Fruit fly (Drosophila melanogaster) whole organism, prepupa: ENCODE results near the gene Nuf2.

Experiments used
- Blimp-1 ChIP-seq: fragments of 200-800 bp; sonication (Bioruptor generic); optimal IDR thresholded peaks from 3 replicates; lab custom pipeline; 2017; ENCODE audit warnings: missing biosample characterization, missing genetic modification characterization, mild to moderate bottlenecking, moderate library complexity, missing genetic modification reagents
- CG10631 ChIP-seq: fragments of 200-800 bp; sonication (Bioruptor generic); optimal IDR thresholded peaks from 2 replicates; lab custom pipeline; 2016; ENCODE audit warnings: missing biosample characterization, missing genetic modification characterization
- CG10669 ChIP-seq: fragments of 200-800 bp; sonication (Bioruptor generic); optimal IDR thresholded peaks from 3 replicates; lab custom pipeline; 2018; ENCODE audit warnings: missing biosample characterization, mild to moderate bottlenecking, missing genetic modification characterization, moderate library complexity
- CG11762 ChIP-seq: fragments of 200-800 bp; sonication (Bioruptor generic); optimal IDR thresholded peaks from 3 replicates; lab custom pipeline; 2016; ENCODE audit warnings: missing biosample characterization, missing genetic modification characterization; ENCODE audit not compliant: insufficient read depth
- CG11902 ChIP-seq: fragments of 200-800 bp; sonication (Bioruptor generic); optimal IDR thresholded peaks from 3 replicates; lab custom pipeline; 2016; ENCODE audit warnings: missing biosample characterization, missing genetic modification characterization
- CG16779 ChIP-seq: fragments of 200-800 bp; sonication (Bioruptor generic); optimal IDR thresholded peaks from 3 replicates; lab custom pipeline; 2017; ENCODE audit warnings: missing biosample characterization, mild to moderate bottlenecking, missing genetic modification characterization
- CG3032 ChIP-seq: fragments of 200-800 bp; optimal IDR thresholded peaks from 2 replicates; lab custom pipeline; 2019; ENCODE audit warnings: missing biosample characterization, mild to moderate bottlenecking, missing genetic modification characterization, moderate library complexity
- CG31627 ChIP-seq: fragments of 200-800 bp; sonication (Bioruptor generic); optimal IDR thresholded peaks from 3 replicates; lab custom pipeline; 2016; ENCODE audit warnings: missing biosample characterization, missing genetic modification characterization
- CG32006 ChIP-seq: fragments of 200-800 bp; sonication (Bioruptor generic); optimal IDR thresholded peaks from 3 replicates; lab custom pipeline; 2017; ENCODE audit warnings: missing biosample characterization, mild to moderate bottlenecking, missing genetic modification characterization
- CG34406 ChIP-seq: fragments of 200-800 bp; sonication (Bioruptor generic); optimal IDR thresholded peaks from 3 replicates; lab custom pipeline; 2016; ENCODE audit warnings: missing biosample characterization, missing genetic modification characterization
- CG3919 ChIP-seq: fragments of 200-800 bp; sonication (Bioruptor generic); optimal IDR thresholded peaks from 3 replicates; lab custom pipeline; 2016; ENCODE audit warnings: missing biosample characterization, missing genetic modification characterization
- CG4318 ChIP-seq: fragments of 200-800 bp; sonication (Bioruptor generic); optimal IDR thresholded peaks from 3 replicates; lab custom pipeline; 2017; ENCODE audit warnings: missing biosample characterization, mild to moderate bottlenecking, missing genetic modification characterization
- CG6163 ChIP-seq: fragments of 200-800 bp; sonication (Bioruptor generic); IDR thresholded peaks from 3 replicates; pipeline ENCODE4 v1.3.6; 2022; ENCODE audit warnings: missing biosample characterization, missing genetic modification characterization
- CG6276 ChIP-seq: fragments of 200-800 bp; sonication (Bioruptor generic); optimal IDR thresholded peaks from 2 replicates; lab custom pipeline; 2017; ENCODE audit warnings: missing biosample characterization, mild to moderate bottlenecking, missing genetic modification characterization
- CG6808 ChIP-seq: fragments of 200-800 bp; sonication (Bioruptor generic); optimal IDR thresholded peaks from 3 replicates; lab custom pipeline; 2017; ENCODE audit warnings: missing biosample characterization, missing genetic modification characterization, mild to moderate bottlenecking, moderate library complexity, missing genetic modification reagents
- CG8119 ChIP-seq: fragments of 200-800 bp; sonication (Bioruptor generic); IDR thresholded peaks from 3 replicates; pipeline ENCODE4 v1.3.6; 2022; ENCODE audit warnings: missing biosample characterization, missing genetic modification characterization
- CG8319 ChIP-seq: fragments of 200-800 bp; sonication (Bioruptor generic); optimal IDR thresholded peaks from 3 replicates; lab custom pipeline; 2016; ENCODE audit warnings: missing biosample characterization, missing genetic modification characterization
- CG8632 ChIP-seq: fragments of 200-800 bp; sonication (Bioruptor generic); optimal IDR thresholded peaks from 3 replicates; lab custom pipeline; 2016; ENCODE audit warnings: missing biosample characterization, missing genetic modification characterization
- CG9139 ChIP-seq: fragments of 200-800 bp; sonication (Bioruptor generic); optimal IDR thresholded peaks from 3 replicates; lab custom pipeline; 2017; ENCODE audit warnings: missing biosample characterization, mild to moderate bottlenecking, missing genetic modification characterization
- Eip75B ChIP-seq: fragments of 200-800 bp; sonication (Bioruptor generic); optimal IDR thresholded peaks from 3 replicates; lab custom pipeline; 2016; ENCODE audit warnings: missing biosample characterization, missing genetic modification characterization
- Eip78C ChIP-seq: fragments of 200-800 bp; sonication (Bioruptor generic); peaks from one replicate; lab custom pipeline; 2016; ENCODE audit warnings: missing biosample characterization, missing genetic modification characterization
- Eip93F ChIP-seq: fragments of 200-800 bp; sonication (Bioruptor generic); optimal IDR thresholded peaks from 2 replicates; lab custom pipeline; 2016; ENCODE audit warnings: missing biosample characterization, mild to moderate bottlenecking, missing genetic modification characterization
- Ets21C ChIP-seq: fragments of 200-800 bp; sonication (Bioruptor generic); optimal IDR thresholded peaks from 3 replicates; lab custom pipeline; 2016; ENCODE audit warnings: missing biosample characterization, missing genetic modification characterization
- Ets96B ChIP-seq: fragments of 200-800 bp; optimal IDR thresholded peaks from 2 replicates; lab custom pipeline; 2019; ENCODE audit warnings: missing biosample characterization, mild to moderate bottlenecking, missing genetic modification characterization, moderate library complexity
- Gug ChIP-seq: fragments of 200-800 bp; sonication (Bioruptor generic); IDR thresholded peaks from 2 replicates; pipeline ENCODE4 v1.3.6; 2022; ENCODE audit warnings: missing biosample characterization, missing genetic modification characterization
- Hr38 ChIP-seq: sonication (Bioruptor generic); optimal IDR thresholded peaks from 2 replicates; lab custom pipeline; 2016; ENCODE audit warnings: missing biosample characterization, missing genetic modification characterization
- Hr39 ChIP-seq: fragments of 200-800 bp; sonication (Bioruptor generic); optimal IDR thresholded peaks from 2 replicates; lab custom pipeline; 2016; ENCODE audit warnings: missing biosample characterization, missing genetic modification characterization
- Lpt ChIP-seq: fragments of 200-800 bp; sonication (Bioruptor generic); optimal IDR thresholded peaks from 3 replicates; lab custom pipeline; 2016; ENCODE audit warnings: missing biosample characterization, missing genetic modification characterization
- Met ChIP-seq: fragments of 200-800 bp; sonication (Bioruptor generic); optimal IDR thresholded peaks from 3 replicates; lab custom pipeline; 2016; ENCODE audit warnings: missing biosample characterization, missing genetic modification characterization
- OdsH ChIP-seq: fragments of 200-800 bp; sonication (Bioruptor generic); optimal IDR thresholded peaks from 3 replicates; lab custom pipeline; 2016; ENCODE audit warnings: missing biosample characterization, missing genetic modification characterization
- Smox ChIP-seq: fragments of 200-800 bp; sonication (Bioruptor generic); optimal IDR thresholded peaks from 3 replicates; lab custom pipeline; 2016; ENCODE audit warnings: missing biosample characterization, missing genetic modification characterization
- Sox102F ChIP-seq: fragments of 200-800 bp; sonication (Bioruptor generic); optimal IDR thresholded peaks from 2 replicates; lab custom pipeline; 2016; ENCODE audit warnings: missing biosample characterization, mild to moderate bottlenecking, missing genetic modification characterization
- Sox14 ChIP-seq: fragments of 200-800 bp; sonication (Bioruptor generic); optimal IDR thresholded peaks from 3 replicates; lab custom pipeline; 2016; ENCODE audit warnings: missing biosample characterization, missing genetic modification characterization
- Sox15 ChIP-seq: fragments of 200-800 bp; sonication (Bioruptor generic); optimal IDR thresholded peaks from 3 replicates; lab custom pipeline; 2016; ENCODE audit warnings: missing biosample characterization, missing genetic modification characterization
- achi ChIP-seq: fragments of 200-800 bp; sonication (Bioruptor generic); optimal IDR thresholded peaks from 3 replicates; lab custom pipeline; 2016; ENCODE audit warnings: missing biosample characterization, missing genetic modification characterization
- acj6 ChIP-seq: fragments of 200-800 bp; sonication (Bioruptor generic); optimal IDR thresholded peaks from 3 replicates; lab custom pipeline; 2016; ENCODE audit warnings: missing biosample characterization, missing genetic modification characterization
- cyc ChIP-seq: fragments of 200-800 bp; sonication (Bioruptor generic); optimal IDR thresholded peaks from 3 replicates; lab custom pipeline; 2016; ENCODE audit warnings: missing biosample characterization, missing genetic modification characterization
- dac ChIP-seq: fragments of 200-800 bp; sonication (Bioruptor generic); optimal IDR thresholded peaks from 2 replicates; lab custom pipeline; 2017; ENCODE audit warnings: missing biosample characterization, mild to moderate bottlenecking, missing genetic modification characterization
- dsx ChIP-seq: fragments of 200-800 bp; optimal IDR thresholded peaks from 3 replicates; lab custom pipeline; 2019; ENCODE audit warnings: missing biosample characterization, mild to moderate bottlenecking, missing genetic modification characterization, moderate library complexity; ENCODE audit not compliant: poor library complexity, severe bottlenecking
- eg ChIP-seq: fragments of 200-800 bp; sonication (Bioruptor generic); IDR thresholded peaks from 3 replicates; pipeline ENCODE4 v1.3.6; 2022; ENCODE audit warnings: missing biosample characterization, missing genetic modification characterization
- esn ChIP-seq: fragments of 200-800 bp; sonication (Bioruptor generic); optimal IDR thresholded peaks from 2 replicates; lab custom pipeline; 2016; ENCODE audit warnings: missing biosample characterization, mild to moderate bottlenecking, missing genetic modification characterization, moderate library complexity
- fd59A ChIP-seq: fragments of 200-800 bp; sonication (Bioruptor generic); optimal IDR thresholded peaks from 2 replicates; lab custom pipeline; 2017; ENCODE audit warnings: missing biosample characterization, mild to moderate bottlenecking, missing genetic modification characterization, missing genetic modification reagents
- fd85E ChIP-seq: fragments of 200-800 bp; sonication (Bioruptor generic); optimal IDR thresholded peaks from 3 replicates; lab custom pipeline; 2016; ENCODE audit warnings: missing biosample characterization, missing genetic modification characterization
- fkh ChIP-seq: fragments of 200-800 bp; sonication (Bioruptor generic); optimal IDR thresholded peaks from 3 replicates; lab custom pipeline; 2017; ENCODE audit warnings: missing biosample characterization, mild to moderate bottlenecking, missing genetic modification characterization, moderate library complexity
- lz ChIP-seq: fragments of 200-800 bp; sonication (Bioruptor generic); optimal IDR thresholded peaks from 3 replicates; lab custom pipeline; 2016; ENCODE audit warnings: missing biosample characterization, missing genetic modification characterization
- net ChIP-seq: fragments of 200-800 bp; sonication (Bioruptor generic); optimal IDR thresholded peaks from 3 replicates; lab custom pipeline; 2016; ENCODE audit warnings: missing biosample characterization, missing genetic modification characterization
- pdm3 ChIP-seq: fragments of 200-800 bp; sonication (Bioruptor generic); optimal IDR thresholded peaks from 3 replicates; lab custom pipeline; 2016; ENCODE audit warnings: missing biosample characterization, missing genetic modification characterization
- spab ChIP-seq: fragments of 200-800 bp; sonication (Bioruptor generic); optimal IDR thresholded peaks from 2 replicates; lab custom pipeline; 2017; ENCODE audit warnings: missing biosample characterization, mild to moderate bottlenecking, missing genetic modification characterization, missing genetic modification reagents
- ss ChIP-seq, 2 experiments: fragments of 200-800 bp; sonication (Bioruptor generic); optimal IDR thresholded peaks; 2 replicates in 1 of 2; 3 replicates in 1 of 2; lab custom pipeline; 2017 to 2018; ENCODE audit warnings: mild to moderate bottlenecking in 2 of 2, missing biosample characterization in 2 of 2, missing genetic modification characterization in 2 of 2, moderate library complexity in 1 of 2
- svp ChIP-seq: fragments of 200-800 bp; sonication (Bioruptor generic); peaks from one replicate; lab custom pipeline; 2016; ENCODE audit warnings: missing biosample characterization, missing genetic modification characterization
- topi ChIP-seq: fragments of 200-800 bp; sonication (Bioruptor generic); optimal IDR thresholded peaks from 3 replicates; lab custom pipeline; 2016; ENCODE audit warnings: missing biosample characterization, missing genetic modification characterization

The Nuf2 gene

dm6 chr2L:7076055-7076700 lies 10.5 kb upstream of the Nuf2 start:
- TF ChIP-seq Sox102F (GFP tag; lab: Kevin White, UChicago) (peak; percentile 32), Met (GFP tag; lab: Kevin White, UChicago) (peak; percentile 47), achi (GFP tag; lab: Kevin White, UChicago) (peak; percentile 83), Eip93F (GFP tag; lab: Kevin White, UChicago) (no peak), svp (GFP tag; lab: Kevin White, UChicago) (peak; percentile 71), Lpt (peak; percentile 68), CG8319 (GFP tag; lab: Kevin White, UChicago) (peak; percentile 55), Ets96B (peak; percentile 94), OdsH (GFP tag; lab: Kevin White, UChicago) (peak; percentile 76), spab (GFP tag; lab: Kevin White, UChicago) (peak; percentile 84), CG10669 (peak; percentile 89), dac (GFP tag; lab: Kevin White, UChicago) (peak; percentile 36), cyc (GFP tag; lab: Kevin White, UChicago) (peak; percentile 44), Ets21C (peak; percentile 30), CG11762 (GFP tag; lab: Kevin White, UChicago) (peak; percentile 54), Hr38 (GFP tag; lab: Kevin White, UChicago) (no peak), Smox (GFP tag; lab: Kevin White, UChicago) (peak; percentile 42), acj6 (GFP tag; lab: Kevin White, UChicago) (peak; percentile 81), esn (GFP tag; lab: Kevin White, UChicago) (peak; percentile 65), CG11902 (GFP tag; lab: Kevin White, UChicago) (peak; percentile 35), eg (GFP tag; lab: Robert Waterston, UW) (peak; percentile 75), fd85E (no peak), fkh (GFP tag; lab: Kevin White, UChicago) (no peak), lz (GFP tag; lab: Kevin White, UChicago) (peak; percentile 61), CG9139 (GFP tag; lab: Kevin White, UChicago) (peak; percentile 90), CG3919 (GFP tag; lab: Kevin White, UChicago) (peak; percentile 84), topi (GFP tag; lab: Kevin White, UChicago) (peak; percentile 60), Sox15 (GFP tag; lab: Kevin White, UChicago) (peak; percentile 67), CG10631 (peak; percentile 88), Eip75B (GFP tag; lab: Kevin White, UChicago) (peak; percentile 85), CG31627 (GFP tag; lab: Kevin White, UChicago) (peak; percentile 42), ss (GFP tag; optimal IDR thresholded peaks at IDR 0.05; lab: Kevin White, UChicago) (peak; percentile 91 to 94), CG6276 (peak; percentile 44), CG8632 (GFP tag; lab: Kevin White, UChicago) (peak; percentile 75), CG6808 (peak; percentile 88), CG8119 (GFP tag; lab: Robert Waterston, UW) (peak; percentile 81), Eip78C (GFP tag; lab: Kevin White, UChicago) (peak; percentile 96), dsx (GFP tag; lab: Kevin White, UChicago) (peak; percentile 93), CG6163 (GFP tag; lab: Robert Waterston, UW) (peak; percentile 94), Blimp-1 (no peak), CG16779 (tag; lab: Kevin White, UChicago) (peak; percentile 66), net (GFP tag; lab: Kevin White, UChicago) (peak; percentile 82), fd59A (peak; percentile 89), Sox14 (GFP tag; lab: Kevin White, UChicago) (peak; percentile 82), pdm3 (GFP tag; lab: Kevin White, UChicago) (peak; percentile 83), CG4318 (GFP tag; lab: Kevin White, UChicago) (peak; percentile 60), CG3032 (peak; percentile 89), Hr39 (peak; percentile 45), CG32006 (GFP tag; lab: Kevin White, UChicago) (peak; percentile 80), CG34406 (GFP tag; lab: Kevin White, UChicago) (peak; percentile 72), Gug (peak; percentile 69; the same call in 1 of the 2 replicates)
